Worm (Caenorhabditis elegans) whole organism, young adult: ENCODE measurements around the gene dhs-12.

Experiments used
- B0019.2 ChIP-seq: fragments of 200-800 bp; sonication (Bioruptor generic); conservative IDR thresholded peaks from 2 replicates; pipeline ENCODE4 v1.3.6; 2022; ENCODE audit warnings: missing genetic modification reagents, missing genetic modification characterization, missing compliant biosample characterization
- B0261.1 ChIP-seq: sonication (generic microtip); optimal IDR thresholded peaks from 2 replicates; lab custom pipeline; 2016; ENCODE audit warnings: mild to moderate bottlenecking, missing genetic modification characterization, moderate library complexity, missing compliant biosample characterization
- B0336.3 ChIP-seq: fragments of 200-800 bp; sonication (Bioruptor generic); IDR thresholded peaks from 2 replicates; pipeline ENCODE4 v1.3.6; 2022; ENCODE audit warnings: missing genetic modification characterization, missing compliant biosample characterization
- C17E4.6 ChIP-seq: fragments of 200-800 bp; sonication (Bioruptor generic); IDR thresholded peaks from 2 replicates; pipeline ENCODE4 v1.3.6; 2022; ENCODE audit warnings: missing genetic modification reagents, missing genetic modification characterization, missing compliant biosample characterization
- D2030.7 ChIP-seq: fragments of 200-800 bp; sonication (Bioruptor generic); IDR thresholded peaks from 2 replicates; pipeline ENCODE4 v1.3.6; 2022; ENCODE audit warnings: missing genetic modification reagents, missing genetic modification characterization, missing compliant biosample characterization
- F10E7.11 ChIP-seq: sonication (generic microtip); optimal IDR thresholded peaks from 2 replicates; lab custom pipeline; 2017; ENCODE audit warnings: mild to moderate bottlenecking, missing genetic modification characterization, moderate library complexity, missing compliant biosample characterization
- F23B12.7 ChIP-seq: sonication (generic microtip); optimal IDR thresholded peaks from 2 replicates; lab custom pipeline; 2017; ENCODE audit warnings: missing genetic modification characterization, mild to moderate bottlenecking, missing compliant biosample characterization, antibody characterized with exemption, moderate library complexity; ENCODE audit not compliant: insufficient read depth
- F33H1.4 ChIP-seq: fragments of 200-800 bp; sonication (Bioruptor generic); IDR thresholded peaks from 2 replicates; pipeline ENCODE4 v1.3.6; 2022; ENCODE audit warnings: missing genetic modification reagents, missing genetic modification characterization, missing compliant biosample characterization
- F49E8.2 ChIP-seq: sonication (generic microtip); optimal IDR thresholded peaks from 3 replicates; lab custom pipeline; 2017; ENCODE audit warnings: missing genetic modification characterization, mild to moderate bottlenecking, missing compliant biosample characterization, antibody characterized with exemption, moderate library complexity; ENCODE audit not compliant: insufficient read depth
- K11D2.4 ChIP-seq: fragments of 200-800 bp; sonication (Bioruptor generic); IDR thresholded peaks from 2 replicates; pipeline ENCODE4 v1.3.6; 2022; ENCODE audit warnings: missing genetic modification reagents, missing genetic modification characterization, missing compliant biosample characterization
- Y53G8AR.9 ChIP-seq: fragments of 200-800 bp; sonication (Bioruptor generic); conservative IDR thresholded peaks from 2 replicates; pipeline ENCODE4 v1.3.6; 2022; ENCODE audit warnings: missing genetic modification reagents, missing genetic modification characterization, missing compliant biosample characterization
- ama-1 ChIP-seq, 3 experiments: fragments of 150-350 bp in 1 of 3; sonication (generic microtip) in 2 of 3; optimal IDR thresholded peaks; 2 replicates each; lab custom pipeline; 2014 to 2018; ENCODE audit warnings: missing biosample characterization in 2 of 3, missing genetic modification characterization in 2 of 3, missing genetic modification reagents in 2 of 3
- aptf-3 ChIP-seq: fragments of 200-800 bp; sonication (Bioruptor generic); IDR thresholded peaks from 2 replicates; pipeline ENCODE4 v1.3.6; 2022; ENCODE audit warnings: missing genetic modification characterization, missing compliant biosample characterization
- attf-5 ChIP-seq: fragments of 200-800 bp; sonication (Bioruptor generic); optimal IDR thresholded peaks from 2 replicates; lab custom pipeline; 2018; ENCODE audit warnings: mild to moderate bottlenecking, missing genetic modification characterization, missing compliant biosample characterization
- cebp-1 ChIP-seq, 2 experiments: fragments of 200-800 bp in 1 of 2; sonication (Bioruptor generic) in 1 of 2; sonication (generic microtip) in 1 of 2; IDR thresholded peaks in 1 of 2; optimal IDR thresholded peaks in 1 of 2; 2 replicates each; pipeline versions ENCODE4 v1.3.6 to Lab custom; 2017 to 2022; ENCODE audit warnings: missing compliant biosample characterization in 2 of 2, missing genetic modification characterization in 2 of 2, mild to moderate bottlenecking in 1 of 2, missing genetic modification reagents in 1 of 2, moderate library complexity in 1 of 2
- efl-1 ChIP-seq: fragments of 150-350 bp; optimal IDR thresholded peaks from 2 replicates; lab custom pipeline; 2014; ENCODE audit warnings: missing biosample characterization, missing genetic modification reagents, missing genetic modification characterization
- egl-44 ChIP-seq: fragments of 200-800 bp; sonication (Bioruptor generic); IDR thresholded peaks from 2 replicates; pipeline ENCODE4 v1.3.6; 2022; ENCODE audit warnings: missing genetic modification reagents, missing genetic modification characterization, missing compliant biosample characterization
- egrh-3 ChIP-seq: fragments of 200-800 bp; sonication (Bioruptor generic); IDR thresholded peaks from 2 replicates; pipeline ENCODE4 v1.3.6; 2022; ENCODE audit warnings: missing genetic modification reagents, missing genetic modification characterization, missing compliant biosample characterization
- hmg-1.2 ChIP-seq: fragments of 200-800 bp; sonication (Bioruptor generic); IDR thresholded peaks from 2 replicates; pipeline ENCODE4 v1.3.6; 2022; ENCODE audit warnings: missing genetic modification reagents, missing genetic modification characterization, missing compliant biosample characterization
- hsf-1 ChIP-seq: fragments of 200-800 bp; sonication (Bioruptor generic); IDR thresholded peaks from 2 replicates; pipeline ENCODE4 v1.3.6; 2022; ENCODE audit warnings: missing genetic modification reagents, missing genetic modification characterization, missing compliant biosample characterization
- lin-26 ChIP-seq: fragments of 200-800 bp; sonication (Bioruptor generic); IDR thresholded peaks from 2 replicates; pipeline ENCODE4 v1.3.6; 2022; ENCODE audit warnings: missing genetic modification reagents, missing genetic modification characterization, missing compliant biosample characterization
- lin-35 ChIP-seq, 3 experiments: fragments of 150-350 bp in 2 of 3; sonication (generic microtip) in 1 of 3; optimal IDR thresholded peaks; 2 replicates each; lab custom pipeline; 2014 to 2018; ENCODE audit warnings: missing biosample characterization in 3 of 3, missing genetic modification characterization in 3 of 3, missing genetic modification reagents in 3 of 3
- lin-40 ChIP-seq: sonication (generic microtip); optimal IDR thresholded peaks from 2 replicates; lab custom pipeline; 2016; ENCODE audit warnings: missing genetic modification characterization, mild to moderate bottlenecking, missing compliant biosample characterization, missing genotype, missing genetic modification reagents
- lin-54 ChIP-seq: fragments of 200-800 bp; sonication (Bioruptor generic); optimal IDR thresholded peaks from 2 replicates; lab custom pipeline; 2018; ENCODE audit warnings: mild to moderate bottlenecking, missing genetic modification characterization, missing compliant biosample characterization
- lsl-1 ChIP-seq: fragments of 200-800 bp; sonication (Bioruptor generic); optimal IDR thresholded peaks from 2 replicates; lab custom pipeline; 2018; ENCODE audit warnings: mild to moderate bottlenecking, missing genetic modification characterization, moderate library complexity, missing compliant biosample characterization
- madf-6 ChIP-seq: fragments of 200-800 bp; sonication (Bioruptor generic); IDR thresholded peaks from 2 replicates; pipeline ENCODE4 v1.3.6; 2022; ENCODE audit warnings: missing genetic modification reagents, missing genetic modification characterization, missing compliant biosample characterization
- mcd-1 ChIP-seq: fragments of 200-800 bp; sonication (Bioruptor generic); IDR thresholded peaks from 2 replicates; pipeline ENCODE4 v1.3.6; 2022; ENCODE audit warnings: missing genetic modification reagents, missing genetic modification characterization, missing compliant biosample characterization
- nhr-80 ChIP-seq: sonication (generic microtip); optimal IDR thresholded peaks from 2 replicates; lab custom pipeline; 2016; ENCODE audit warnings: missing genetic modification characterization, missing compliant biosample characterization
- nhr-90 ChIP-seq: sonication (generic microtip); optimal IDR thresholded peaks from 2 replicates; lab custom pipeline; 2016; ENCODE audit warnings: missing genotype, mild to moderate bottlenecking, missing genetic modification characterization, missing compliant biosample characterization
- pbrm-1 ChIP-seq: fragments of 200-800 bp; sonication (Bioruptor generic); IDR thresholded peaks from 2 replicates; pipeline ENCODE4 v1.3.6; 2022; ENCODE audit warnings: missing genetic modification reagents, missing genetic modification characterization, missing compliant biosample characterization
- rcor-1 ChIP-seq: fragments of 200-800 bp; sonication (Bioruptor generic); IDR thresholded peaks from 2 replicates; pipeline ENCODE4 v1.3.6; 2022; ENCODE audit warnings: missing genetic modification reagents, missing genetic modification characterization, missing compliant biosample characterization
- snpc-3.4 ChIP-seq: sonication (generic microtip); optimal IDR thresholded peaks from 2 replicates; lab custom pipeline; 2017; ENCODE audit warnings: missing genetic modification characterization, mild to moderate bottlenecking, missing compliant biosample characterization, antibody characterized with exemption, moderate library complexity, missing genotype, missing genetic modification reagents
- snpc-4 ChIP-seq, 5 experiments: fragments of 150-350 bp in 1 of 5; sonication (generic microtip) in 4 of 5; optimal IDR thresholded peaks; 2 replicates each; lab custom pipeline; 2014 to 2018; ENCODE audit warnings: missing genetic modification characterization in 5 of 5, missing biosample characterization in 3 of 5, antibody characterized with exemption in 2 of 5, mild to moderate bottlenecking in 2 of 5, missing compliant biosample characterization in 2 of 5, missing genotype in 2 of 5, moderate library complexity in 2 of 5, missing genetic modification reagents in 1 of 5
- tbp1 ChIP-seq: fragments of 200-800 bp; sonication (Bioruptor generic); optimal IDR thresholded peaks from 2 replicates; lab custom pipeline; 2018; ENCODE audit warnings: mild to moderate bottlenecking, missing genetic modification characterization, missing compliant biosample characterization
- tbx-9 ChIP-seq: sonication (generic microtip); optimal IDR thresholded peaks from 2 replicates; lab custom pipeline; 2016; ENCODE audit warnings: borderline replicate concordance, missing genetic modification characterization, inconsistent platforms, missing compliant biosample characterization
- tlf-1 ChIP-seq: fragments of 200-800 bp; sonication (Bioruptor generic); optimal IDR thresholded peaks from 2 replicates; lab custom pipeline; 2018; ENCODE audit warnings: mild to moderate bottlenecking, missing genetic modification characterization, missing compliant biosample characterization
- zfh-2 ChIP-seq: fragments of 200-800 bp; sonication (Bioruptor generic); conservative IDR thresholded peaks from 2 replicates; pipeline ENCODE4 v1.3.6; 2022; ENCODE audit warnings: missing genetic modification reagents, missing genetic modification characterization, missing compliant biosample characterization
- ztf-18 ChIP-seq: sonication (generic microtip); optimal IDR thresholded peaks from 2 replicates; lab custom pipeline; 2016; ENCODE audit warnings: missing genotype, mild to moderate bottlenecking, missing genetic modification characterization, missing compliant biosample characterization
- ztf-28 ChIP-seq: fragments of 200-800 bp; sonication (Bioruptor generic); IDR thresholded peaks from 2 replicates; pipeline ENCODE4 v1.3.6; 2022; ENCODE audit warnings: missing genetic modification reagents, missing genetic modification characterization, missing compliant biosample characterization

dhs-12 gene

ce11 chrIV:10176252-10176730 is 34.0 kb downstream of the dhs-12 start, which contains the start of gene rack-1:
TSS of gene rack-1 (plus strand) at chrIV:10176680.
- TF ChIP-seq lin-54 (GFP tag; lab: Kevin White, UChicago) (peak; percentile 26), efl-1 (GFP tag; lab: Kevin White, UChicago) (peak; percentile 23), rcor-1 (no peak), snpc-3.4 (tag; lab: Kevin White, UChicago) (peak; percentile 63), snpc-4 (GFP tag; optimal IDR thresholded peaks at IDR 0.05; lab: Kevin White, UChicago) (peak; percentile 54), snpc-4 (tag; optimal IDR thresholded peaks at IDR 0.05; lab: Kevin White, UChicago) (peak in 2 of 4 experiments; percentile 4 to 30), attf-5 (GFP tag; lab: Kevin White, UChicago) (no peak), nhr-80 (tag; lab: Kevin White, UChicago) (peak; percentile 14), zfh-2 (no peak), cebp-1 (GFP tag; IDR thresholded peaks at IDR 0.05; lab: Robert Waterston, UW) (no peak), cebp-1 (tag; optimal IDR thresholded peaks at IDR 0.05; lab: Kevin White, UChicago) (peak; percentile 30), nhr-90 (no peak), hmg-1.2 (GFP tag; lab: Robert Waterston, UW) (peak; percentile 33; the same call in 1 of the 2 replicates), F49E8.2 (tag; lab: Kevin White, UChicago) (peak; percentile 1), C17E4.6 (GFP tag; lab: Robert Waterston, UW) (no peak), K11D2.4 (GFP tag; lab: Robert Waterston, UW) (no peak), lsl-1 (GFP tag; lab: Kevin White, UChicago) (peak; percentile 15), B0261.1 (no peak), madf-6 (GFP tag; lab: Robert Waterston, UW) (peak; percentile 58), mcd-1 (peak; percentile 47; the same call in 1 of the 2 replicates), pbrm-1 (GFP tag; lab: Robert Waterston, UW) (peak; percentile 9; the same call in 1 of the 2 replicates), lin-40 (tag; lab: Kevin White, UChicago) (peak; percentile 28), tbp1 (GFP tag; lab: Kevin White, UChicago) (peak; percentile 28), egrh-3 (GFP tag; lab: Robert Waterston, UW) (peak; percentile 46; the same call in 1 of the 2 replicates), lin-35 (GFP tag; optimal IDR thresholded peaks at IDR 0.05; lab: Kevin White, UChicago) (no peak), F33H1.4 (GFP tag; lab: Robert Waterston, UW) (peak; percentile 91), F23B12.7 (peak; percentile 81), ztf-28 (GFP tag; lab: Robert Waterston, UW) (no peak)

ce11 chrIV:10177779-10178178 is 35.5 kb downstream of the dhs-12 start, which contains the start of gene mspn-1:
TSS of gene mspn-1 (plus strand) at chrIV:10177968.
- TF ChIP-seq F10E7.11 (tag; lab: Kevin White, UChicago) (no peak), ztf-18 (no peak), F49E8.2 (tag; lab: Kevin White, UChicago) (peak; percentile 17), hsf-1 (GFP tag; lab: Robert Waterston, UW) (peak; percentile 61; the same call in 1 of the 2 replicates), B0019.2 (no peak), F33H1.4 (GFP tag; lab: Robert Waterston, UW) (peak; percentile 36), B0336.3 (GFP tag; lab: Robert Waterston, UW) (peak; percentile 65; the same call in 1 of the 2 replicates), Y53G8AR.9 (peak; percentile 74; the same call in 1 of the 2 replicates), D2030.7 (GFP tag; lab: Robert Waterston, UW) (peak; percentile 18; the same call in 1 of the 2 replicates), tbx-9 (tag; lab: Kevin White, UChicago) (no peak), lsl-1 (GFP tag; lab: Kevin White, UChicago) (peak; percentile 16), madf-6 (GFP tag; lab: Robert Waterston, UW) (peak; percentile 54; the same call in 1 of the 2 replicates), egl-44 (GFP tag; lab: Robert Waterston, UW) (no peak), C17E4.6 (GFP tag; lab: Robert Waterston, UW) (peak; percentile 52; the same call in 1 of the 2 replicates), aptf-3 (GFP tag; lab: Robert Waterston, UW) (no peak), lin-26 (GFP tag; lab: Robert Waterston, UW) (0 out of 2 replicates have a peak, but pooled peaks have one; percentile 48), tlf-1 (GFP tag; lab: Kevin White, UChicago) (peak; percentile 46), ama-1 (optimal IDR thresholded peaks at IDR 0.05; lab: Kevin White, UChicago) (no peak), ama-1 (GFP tag; optimal IDR thresholded peaks at IDR 0.05; lab: Kevin White, UChicago) (peak in 1 of 2 experiments; percentile 37), rcor-1 (peak; percentile 21; the same call in 1 of the 2 replicates), attf-5 (GFP tag; lab: Kevin White, UChicago) (no peak), snpc-3.4 (tag; lab: Kevin White, UChicago) (peak; percentile 8), lin-54 (GFP tag; lab: Kevin White, UChicago) (peak; percentile 43)
